Fruit fly (Drosophila melanogaster): ENCODE data around the gene CG33521.

DNA sequence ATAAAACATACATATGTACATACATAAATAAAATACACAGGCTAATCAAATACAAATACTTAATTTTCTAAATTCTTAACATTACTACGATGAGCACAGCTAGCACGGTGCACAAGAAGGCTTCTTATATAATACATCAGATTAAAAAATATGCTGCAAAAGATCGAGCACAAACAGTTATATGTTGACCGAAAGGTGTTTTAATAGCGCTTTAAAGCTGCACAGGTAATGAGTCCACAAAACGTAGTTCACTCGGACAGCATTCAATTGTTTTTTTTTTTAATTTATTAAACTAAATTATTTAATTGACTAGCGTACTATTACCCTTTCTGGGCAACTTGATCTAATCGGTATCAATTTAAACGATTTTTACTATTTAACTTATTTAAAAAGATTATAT lies 10.4 kb upstream of the CG33521 start:
- no peak for TF ChIP-seq CTCF (optimal IDR thresholded peaks at IDR 0.05)
- TF ChIP-seq CG8478 (optimal IDR thresholded peaks at IDR 0.05), result no peak
